Worm (Caenorhabditis elegans) whole organism, young adult: ENCODE data around the gene C35A5.5.

ENCODE experiments used
- B0019.2 ChIP-seq: fragments of 200-800 bp; sonication (Bioruptor generic); conservative IDR thresholded peaks from 2 replicates; pipeline ENCODE4 v1.3.6; 2022; ENCODE audit warnings: missing genetic modification reagents, missing genetic modification characterization, missing compliant biosample characterization
- F10E7.11 ChIP-seq: sonication (generic microtip); optimal IDR thresholded peaks from 2 replicates; lab custom pipeline; 2017; ENCODE audit warnings: mild to moderate bottlenecking, missing genetic modification characterization, moderate library complexity, missing compliant biosample characterization
- F33H1.4 ChIP-seq: fragments of 200-800 bp; sonication (Bioruptor generic); IDR thresholded peaks from 2 replicates; pipeline ENCODE4 v1.3.6; 2022; ENCODE audit warnings: missing genetic modification reagents, missing genetic modification characterization, missing compliant biosample characterization
- F37B4.10 ChIP-seq: fragments of 200-800 bp; sonication (Bioruptor generic); IDR thresholded peaks from 2 replicates; pipeline ENCODE4 v1.3.6; 2022; ENCODE audit warnings: missing genetic modification characterization, missing compliant biosample characterization
- F39B2.1 ChIP-seq: fragments of 200-800 bp; sonication (Bioruptor generic); IDR thresholded peaks from 2 replicates; pipeline ENCODE4 v1.3.6; 2022; ENCODE audit warnings: missing genetic modification reagents, missing genetic modification characterization, missing compliant biosample characterization
- F49E8.2 ChIP-seq: sonication (generic microtip); optimal IDR thresholded peaks from 3 replicates; lab custom pipeline; 2017; ENCODE audit warnings: missing genetic modification characterization, mild to moderate bottlenecking, missing compliant biosample characterization, antibody characterized with exemption, moderate library complexity; ENCODE audit not compliant: insufficient read depth
- F52B5.7 ChIP-seq: sonication (generic microtip); optimal IDR thresholded peaks from 2 replicates; lab custom pipeline; 2016; ENCODE audit warnings: mild to moderate bottlenecking, missing genetic modification characterization, missing compliant biosample characterization
- F55B11.4 ChIP-seq: sonication (generic microtip); optimal IDR thresholded peaks from 2 replicates; lab custom pipeline; 2016; ENCODE audit warnings: missing compliant biosample characterization, missing genetic modification characterization, borderline replicate concordance; ENCODE audit not compliant: insufficient read depth
- K11D2.4 ChIP-seq: fragments of 200-800 bp; sonication (Bioruptor generic); IDR thresholded peaks from 2 replicates; pipeline ENCODE4 v1.3.6; 2022; ENCODE audit warnings: missing genetic modification reagents, missing genetic modification characterization, missing compliant biosample characterization
- Y56A3A.18 ChIP-seq: fragments of 200-800 bp; sonication (Bioruptor generic); IDR thresholded peaks from 2 replicates; pipeline ENCODE4 v1.3.6; 2022; ENCODE audit warnings: missing genetic modification reagents, missing genetic modification characterization, missing compliant biosample characterization
- Y67H2A.10 ChIP-seq: fragments of 200-800 bp; sonication (Bioruptor generic); conservative IDR thresholded peaks from 2 replicates; pipeline ENCODE4 v1.3.6; 2022; ENCODE audit warnings: missing genetic modification reagents, missing genetic modification characterization, missing compliant biosample characterization
- Y79H2A.3 ChIP-seq: fragments of 200-800 bp; sonication (Bioruptor generic); conservative IDR thresholded peaks from 2 replicates; pipeline ENCODE4 v1.3.6; 2022; ENCODE audit warnings: missing genetic modification reagents, missing genetic modification characterization, missing compliant biosample characterization
- ama-1 ChIP-seq, 3 experiments: fragments of 150-350 bp in 1 of 3; sonication (generic microtip) in 2 of 3; optimal IDR thresholded peaks; 2 replicates each; lab custom pipeline; 2014 to 2018; ENCODE audit warnings: missing biosample characterization in 2 of 3, missing genetic modification characterization in 2 of 3, missing genetic modification reagents in 2 of 3
- aptf-2 ChIP-seq: fragments of 200-800 bp; sonication (Bioruptor generic); conservative IDR thresholded peaks from 2 replicates; pipeline ENCODE4 v1.3.6; 2022; ENCODE audit warnings: missing genetic modification reagents, missing genetic modification characterization, missing compliant biosample characterization
- attf-5 ChIP-seq: fragments of 200-800 bp; sonication (Bioruptor generic); optimal IDR thresholded peaks from 2 replicates; lab custom pipeline; 2018; ENCODE audit warnings: mild to moderate bottlenecking, missing genetic modification characterization, missing compliant biosample characterization
- cebp-1 ChIP-seq, 2 experiments: fragments of 200-800 bp in 1 of 2; sonication (Bioruptor generic) in 1 of 2; sonication (generic microtip) in 1 of 2; IDR thresholded peaks in 1 of 2; optimal IDR thresholded peaks in 1 of 2; 2 replicates each; pipeline versions ENCODE4 v1.3.6 to Lab custom; 2017 to 2022; ENCODE audit warnings: missing compliant biosample characterization in 2 of 2, missing genetic modification characterization in 2 of 2, mild to moderate bottlenecking in 1 of 2, missing genetic modification reagents in 1 of 2, moderate library complexity in 1 of 2
- ceh-100 ChIP-seq: fragments of 200-800 bp; sonication (Bioruptor generic); IDR thresholded peaks from 2 replicates; pipeline ENCODE4 v1.3.6; 2022; ENCODE audit warnings: missing genetic modification reagents, missing genetic modification characterization, missing compliant biosample characterization
- ceh-91 ChIP-seq: fragments of 200-800 bp; sonication (Bioruptor generic); IDR thresholded peaks from 2 replicates; pipeline ENCODE4 v1.3.6; 2022; ENCODE audit warnings: missing genetic modification reagents, missing genetic modification characterization, missing compliant biosample characterization
- efl-1 ChIP-seq: fragments of 150-350 bp; optimal IDR thresholded peaks from 2 replicates; lab custom pipeline; 2014; ENCODE audit warnings: missing biosample characterization, missing genetic modification reagents, missing genetic modification characterization
- ekl-4 ChIP-seq: fragments of 200-800 bp; sonication (Bioruptor generic); IDR thresholded peaks from 2 replicates; pipeline ENCODE4 v1.3.6; 2022; ENCODE audit warnings: missing genetic modification reagents, missing genetic modification characterization, missing compliant biosample characterization
- ets-4 ChIP-seq: fragments of 200-800 bp; sonication (Bioruptor generic); optimal IDR thresholded peaks from 2 replicates; lab custom pipeline; 2018; ENCODE audit warnings: mild to moderate bottlenecking, missing genetic modification characterization, missing compliant biosample characterization
- gei-17 ChIP-seq: fragments of 200-800 bp; sonication (Bioruptor generic); optimal IDR thresholded peaks from 2 replicates; lab custom pipeline; 2018; ENCODE audit warnings: mild to moderate bottlenecking, missing genetic modification characterization, missing compliant biosample characterization
- hlh-26 ChIP-seq: fragments of 200-800 bp; sonication (Bioruptor generic); conservative IDR thresholded peaks from 2 replicates; pipeline ENCODE4 v1.3.6; 2022; ENCODE audit warnings: missing genetic modification reagents, missing genetic modification characterization, missing compliant biosample characterization
- lin-35 ChIP-seq, 3 experiments: fragments of 150-350 bp in 2 of 3; sonication (generic microtip) in 1 of 3; optimal IDR thresholded peaks; 2 replicates each; lab custom pipeline; 2014 to 2018; ENCODE audit warnings: missing biosample characterization in 3 of 3, missing genetic modification characterization in 3 of 3, missing genetic modification reagents in 3 of 3
- lin-40 ChIP-seq: sonication (generic microtip); optimal IDR thresholded peaks from 2 replicates; lab custom pipeline; 2016; ENCODE audit warnings: missing genetic modification characterization, mild to moderate bottlenecking, missing compliant biosample characterization, missing genotype, missing genetic modification reagents
- lir-1 ChIP-seq: fragments of 200-800 bp; sonication (Bioruptor generic); conservative IDR thresholded peaks from 2 replicates; pipeline ENCODE4 v1.3.6; 2022; ENCODE audit warnings: missing genetic modification reagents, missing genetic modification characterization, missing compliant biosample characterization
- madf-10 ChIP-seq: sonication (generic microtip); optimal IDR thresholded peaks from 2 replicates; lab custom pipeline; 2016; ENCODE audit warnings: mild to moderate bottlenecking, missing genetic modification characterization, missing compliant biosample characterization
- madf-3 ChIP-seq: fragments of 200-800 bp; sonication (Bioruptor generic); IDR thresholded peaks from 2 replicates; pipeline ENCODE4 v1.3.6; 2022; ENCODE audit warnings: missing genetic modification reagents, missing genetic modification characterization, missing compliant biosample characterization
- madf-6 ChIP-seq: fragments of 200-800 bp; sonication (Bioruptor generic); IDR thresholded peaks from 2 replicates; pipeline ENCODE4 v1.3.6; 2022; ENCODE audit warnings: missing genetic modification reagents, missing genetic modification characterization, missing compliant biosample characterization
- madf-8 ChIP-seq: fragments of 200-800 bp; sonication (Bioruptor generic); conservative IDR thresholded peaks from 2 replicates; pipeline ENCODE4 v1.3.6; 2022; ENCODE audit warnings: missing genetic modification reagents, missing genetic modification characterization, missing compliant biosample characterization
- mel-28 ChIP-seq: sonication (generic microtip); optimal IDR thresholded peaks from 2 replicates; lab custom pipeline; 2016; ENCODE audit warnings: borderline replicate concordance, mild to moderate bottlenecking, missing genetic modification characterization, missing compliant biosample characterization
- mxl-1 ChIP-seq: sonication (generic microtip); optimal IDR thresholded peaks from 2 replicates; lab custom pipeline; 2016; ENCODE audit warnings: missing genetic modification characterization, missing compliant biosample characterization
- nfyb-1 ChIP-seq: fragments of 200-800 bp; sonication (Bioruptor generic); IDR thresholded peaks from 2 replicates; pipeline ENCODE4 v1.3.6; 2022; ENCODE audit warnings: missing genetic modification reagents, missing genetic modification characterization, missing compliant biosample characterization
- nhr-120 ChIP-seq: fragments of 200-800 bp; sonication (Bioruptor generic); IDR thresholded peaks from 2 replicates; pipeline ENCODE4 v1.3.6; 2022; ENCODE audit warnings: missing genetic modification characterization, missing compliant biosample characterization
- nhr-90 ChIP-seq: sonication (generic microtip); optimal IDR thresholded peaks from 2 replicates; lab custom pipeline; 2016; ENCODE audit warnings: missing genotype, mild to moderate bottlenecking, missing genetic modification characterization, missing compliant biosample characterization
- pbrm-1 ChIP-seq: fragments of 200-800 bp; sonication (Bioruptor generic); IDR thresholded peaks from 2 replicates; pipeline ENCODE4 v1.3.6; 2022; ENCODE audit warnings: missing genetic modification reagents, missing genetic modification characterization, missing compliant biosample characterization
- pha-4 ChIP-seq: fragments of 150-350 bp; sonication (generic microtip); optimal IDR thresholded peaks from 2 replicates; lab custom pipeline; 2014; ENCODE audit warnings: missing biosample characterization, missing genetic modification reagents, missing genetic modification characterization
- sea-2 ChIP-seq: fragments of 200-800 bp; sonication (Bioruptor generic); IDR thresholded peaks from 2 replicates; pipeline ENCODE4 v1.3.6; 2022; ENCODE audit warnings: missing genetic modification characterization, missing compliant biosample characterization
- snpc-3.4 ChIP-seq: sonication (generic microtip); optimal IDR thresholded peaks from 2 replicates; lab custom pipeline; 2017; ENCODE audit warnings: missing genetic modification characterization, mild to moderate bottlenecking, missing compliant biosample characterization, antibody characterized with exemption, moderate library complexity, missing genotype, missing genetic modification reagents
- somi-1 ChIP-seq: fragments of 200-800 bp; sonication (Bioruptor generic); optimal IDR thresholded peaks from 2 replicates; lab custom pipeline; 2018; ENCODE audit warnings: mild to moderate bottlenecking, missing genetic modification characterization, missing compliant biosample characterization
- tbp1 ChIP-seq: fragments of 200-800 bp; sonication (Bioruptor generic); optimal IDR thresholded peaks from 2 replicates; lab custom pipeline; 2018; ENCODE audit warnings: mild to moderate bottlenecking, missing genetic modification characterization, missing compliant biosample characterization
- zfh-2 ChIP-seq: fragments of 200-800 bp; sonication (Bioruptor generic); conservative IDR thresholded peaks from 2 replicates; pipeline ENCODE4 v1.3.6; 2022; ENCODE audit warnings: missing genetic modification reagents, missing genetic modification characterization, missing compliant biosample characterization
- zim-3 ChIP-seq: sonication (generic microtip); optimal IDR thresholded peaks from 2 replicates; lab custom pipeline; 2017; ENCODE audit warnings: mild to moderate bottlenecking, missing genetic modification characterization, moderate library complexity, missing compliant biosample characterization
- ztf-26 ChIP-seq: sonication (generic microtip); optimal IDR thresholded peaks from 2 replicates; lab custom pipeline; 2017; ENCODE audit warnings: missing genetic modification characterization, missing compliant biosample characterization
- ztf-28 ChIP-seq: fragments of 200-800 bp; sonication (Bioruptor generic); IDR thresholded peaks from 2 replicates; pipeline ENCODE4 v1.3.6; 2022; ENCODE audit warnings: missing genetic modification reagents, missing genetic modification characterization, missing compliant biosample characterization
- ztf-3 ChIP-seq: fragments of 200-800 bp; sonication (Bioruptor generic); optimal IDR thresholded peaks from 2 replicates; lab custom pipeline; 2018; ENCODE audit warnings: mild to moderate bottlenecking, missing genetic modification characterization, missing compliant biosample characterization
- ztf-6 ChIP-seq: fragments of 200-800 bp; sonication (Bioruptor generic); IDR thresholded peaks from 2 replicates; pipeline ENCODE4 v1.3.6; 2022; ENCODE audit warnings: missing genetic modification reagents, missing genetic modification characterization, missing compliant biosample characterization

The C35A5.5 gene

DNA sequence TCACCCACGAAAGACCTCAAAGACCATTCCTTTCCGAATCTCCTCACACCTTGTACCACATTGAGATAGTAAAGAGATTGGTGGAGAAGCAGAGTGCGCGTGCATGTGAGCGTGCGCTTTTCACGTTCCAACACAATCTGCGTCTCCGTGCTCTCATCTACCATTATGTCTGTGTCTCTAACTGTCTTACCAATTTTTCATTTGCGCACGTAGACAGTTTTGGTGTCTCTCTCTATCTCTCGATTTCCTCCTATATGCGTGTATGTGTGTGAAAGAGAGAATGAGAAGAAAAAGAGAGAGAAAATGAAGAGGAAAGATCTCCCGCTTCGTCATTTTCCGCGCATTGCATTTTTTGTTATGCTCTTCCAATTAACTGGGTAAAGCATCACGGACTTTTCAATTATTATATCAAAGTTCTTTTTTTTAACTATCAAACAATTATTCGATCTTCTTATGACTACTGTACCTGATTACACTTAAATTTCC is 39.0 kb upstream of the C35A5.5 start (continued):
- TF ChIP-seq nhr-120 (GFP tag; lab: Robert Waterston, UW) (no peak), ama-1 (optimal IDR thresholded peaks at IDR 0.05; lab: Kevin White, UChicago) (no peak), ama-1 (GFP tag; optimal IDR thresholded peaks at IDR 0.05; lab: Kevin White, UChicago) (no peak), mel-28 (tag; lab: Kevin White, UChicago) (no peak), tbp1 (GFP tag; lab: Kevin White, UChicago) (peak; percentile 59), somi-1 (peak; percentile 92), F39B2.1 (no peak), F10E7.11 (tag; lab: Kevin White, UChicago) (no peak), ztf-28 (GFP tag; lab: Robert Waterston, UW) (no peak), snpc-3.4 (tag; lab: Kevin White, UChicago) (no peak), madf-8 (GFP tag; lab: Robert Waterston, UW) (no peak), zim-3 (tag; lab: Kevin White, UChicago) (no peak), aptf-2 (GFP tag; lab: Robert Waterston, UW) (no peak), ekl-4 (0 out of 2 replicates have a peak, but pooled peaks have one; percentile 46), ztf-3 (GFP tag; lab: Kevin White, UChicago) (peak; percentile 8), pha-4 (tag; lab: Kevin White, UChicago) (peak; percentile 35), Y79H2A.3 (GFP tag; lab: Robert Waterston, UW) (no peak), hlh-26 (GFP tag; lab: Robert Waterston, UW) (no peak), K11D2.4 (peak; percentile 90), efl-1 (no peak), nhr-90 (tag; lab: Kevin White, UChicago) (no peak), madf-3 (GFP tag; lab: Robert Waterston, UW) (no peak), F49E8.2 (tag; lab: Kevin White, UChicago) (no peak), F37B4.10 (no peak), lir-1 (GFP tag; lab: Robert Waterston, UW) (peak; percentile 32; the same call in 1 of the 2 replicates), cebp-1 (GFP tag; IDR thresholded peaks at IDR 0.05; lab: Robert Waterston, UW) (no peak), cebp-1 (tag; optimal IDR thresholded peaks at IDR 0.05; lab: Kevin White, UChicago) (peak; percentile 85), F52B5.7 (tag; lab: Kevin White, UChicago) (peak; percentile 17), lin-40 (tag; lab: Kevin White, UChicago) (peak; percentile 94), madf-6 (0 out of 2 replicates have a peak, but pooled peaks have one; percentile 37), ztf-6 (GFP tag; lab: Robert Waterston, UW) (no peak), ztf-26 (tag; lab: Kevin White, UChicago) (peak; percentile 38), lin-35 (GFP tag; optimal IDR thresholded peaks at IDR 0.05; lab: Kevin White, UChicago) (peak in 1 of 3 experiments; percentile 79), nfyb-1 (GFP tag; lab: Robert Waterston, UW) (peak; percentile 78), mxl-1 (tag; lab: Kevin White, UChicago) (no peak), F33H1.4 (GFP tag; lab: Robert Waterston, UW) (no peak), ceh-91 (GFP tag; lab: Robert Waterston, UW) (no peak), madf-10 (tag; lab: Kevin White, UChicago) (peak; percentile 75), pbrm-1 (peak; percentile 73), gei-17 (peak; percentile 7), attf-5 (GFP tag; lab: Kevin White, UChicago) (peak; percentile 89), B0019.2 (no peak), ceh-100 (GFP tag; lab: Robert Waterston, UW) (no peak), sea-2 (no peak), Y56A3A.18 (GFP tag; lab: Robert Waterston, UW) (no peak), ets-4 (no peak), zfh-2 (GFP tag; lab: Robert Waterston, UW) (no peak), Y67H2A.10 (GFP tag; lab: Robert Waterston, UW) (0 out of 2 replicates have a peak, but pooled peaks have one; percentile 39), F55B11.4 (tag; lab: Kevin White, UChicago) (no peak)
